Worm (Caenorhabditis elegans): Measurements from ENCODE around the gene C32B5.15.
"Not testable (repeated sequence)": the region's sequence is repeated elsewhere in the genome, so short reads cannot be mapped to it uniquely, and the experiment has no call there.

- TF ChIP-seq nhr-11, elt-3, mdl-1 (tag; optimal IDR thresholded peaks at IDR 0.05): not testable (repeated sequence)
Measured at ce11 chrII:1006375-1006774, 33.6 kb upstream of the C32B5.15 start, which contains the start of gene F45D11.14.
